Worm (Caenorhabditis elegans) whole organism, early embryonic: ENCODE measurements around the gene prp-21.
"Not testable (repeated sequence)": the region's sequence is repeated elsewhere in the genome, so short reads cannot be mapped to it uniquely, and the experiment has no call there.

Experiments used
- B0310.2 ChIP-seq: sonication (generic microtip); optimal IDR thresholded peaks from 2 replicates; lab custom pipeline; 2016; ENCODE audit warnings: mild to moderate bottlenecking, missing genetic modification characterization, missing compliant biosample characterization
- F13C5.2 ChIP-seq: sonication (generic microtip); optimal IDR thresholded peaks from 2 replicates; lab custom pipeline; 2017; ENCODE audit warnings: mild to moderate bottlenecking, missing genetic modification characterization, inconsistent platforms, missing compliant biosample characterization
- aly-1 ChIP-seq: sonication (generic microtip); optimal IDR thresholded peaks from 2 replicates; lab custom pipeline; 2016; ENCODE audit warnings: missing genetic modification characterization, missing compliant biosample characterization
- ama-1 ChIP-seq: fragments of 150-350 bp; optimal IDR thresholded peaks from 2 replicates; lab custom pipeline; 2014
- ceh-13 ChIP-seq: fragments of 200-800 bp; sonication (Bioruptor generic); optimal IDR thresholded peaks from 2 replicates; lab custom pipeline; 2018; ENCODE audit warnings: mild to moderate bottlenecking, missing genetic modification characterization, missing compliant biosample characterization
- ceh-36 ChIP-seq: sonication (generic microtip); optimal IDR thresholded peaks from 2 replicates; lab custom pipeline; 2016; ENCODE audit warnings: missing genetic modification characterization, inconsistent platforms, missing compliant biosample characterization
- ets-7 ChIP-seq: sonication (generic microtip); optimal IDR thresholded peaks from 2 replicates; lab custom pipeline; 2016; ENCODE audit warnings: missing genotype, missing genetic modification characterization, missing compliant biosample characterization
- flt-1 ChIP-seq: fragments of 200-800 bp; sonication (Bioruptor generic); IDR thresholded peaks from 2 replicates; pipeline ENCODE4 v1.3.6; 2022; ENCODE audit warnings: missing genetic modification characterization, missing compliant biosample characterization
- hmbx-1 ChIP-seq: sonication (generic microtip); optimal IDR thresholded peaks from 2 replicates; lab custom pipeline; 2016; ENCODE audit warnings: mild to moderate bottlenecking, missing genetic modification characterization, missing compliant biosample characterization
- hmg-4 ChIP-seq: fragments of 200-800 bp; sonication (Bioruptor generic); optimal IDR thresholded peaks from 2 replicates; lab custom pipeline; 2018; ENCODE audit warnings: mild to moderate bottlenecking, missing genetic modification characterization, missing compliant biosample characterization
- hnd-1 ChIP-seq: sonication (generic microtip); optimal IDR thresholded peaks from 2 replicates; lab custom pipeline; 2016; ENCODE audit warnings: missing genetic modification characterization, missing compliant biosample characterization
- pes-1 ChIP-seq: fragments of 200-800 bp; sonication (Bioruptor generic); IDR thresholded peaks from 2 replicates; pipeline ENCODE4 v1.3.6; 2022; ENCODE audit warnings: missing genetic modification reagents, missing genetic modification characterization, missing compliant biosample characterization
- scrt-1 ChIP-seq: fragments of 200-800 bp; sonication (Bioruptor generic); IDR thresholded peaks from 2 replicates; pipeline ENCODE4 v1.3.6; 2022; ENCODE audit warnings: missing genetic modification characterization, missing compliant biosample characterization
- sea-1 ChIP-seq: fragments of 200-800 bp; sonication (Bioruptor generic); conservative IDR thresholded peaks from 2 replicates; pipeline ENCODE4 v1.3.6; 2022; ENCODE audit warnings: missing genetic modification characterization, missing compliant biosample characterization
- tbx-11 ChIP-seq: fragments of 200-800 bp; sonication (Bioruptor generic); IDR thresholded peaks from 2 replicates; pipeline ENCODE4 v1.3.6; 2022; ENCODE audit warnings: missing genetic modification characterization, missing compliant biosample characterization
- tbx-37 ChIP-seq: fragments of 200-800 bp; sonication (Bioruptor generic); conservative IDR thresholded peaks from 2 replicates; pipeline ENCODE4 v1.3.6; 2022; ENCODE audit warnings: missing genetic modification reagents, missing genetic modification characterization, missing compliant biosample characterization
- tra-4 ChIP-seq: sonication (generic microtip); optimal IDR thresholded peaks from 2 replicates; lab custom pipeline; 2017; ENCODE audit warnings: missing genetic modification characterization, missing compliant biosample characterization

The prp-21 gene

DNA sequence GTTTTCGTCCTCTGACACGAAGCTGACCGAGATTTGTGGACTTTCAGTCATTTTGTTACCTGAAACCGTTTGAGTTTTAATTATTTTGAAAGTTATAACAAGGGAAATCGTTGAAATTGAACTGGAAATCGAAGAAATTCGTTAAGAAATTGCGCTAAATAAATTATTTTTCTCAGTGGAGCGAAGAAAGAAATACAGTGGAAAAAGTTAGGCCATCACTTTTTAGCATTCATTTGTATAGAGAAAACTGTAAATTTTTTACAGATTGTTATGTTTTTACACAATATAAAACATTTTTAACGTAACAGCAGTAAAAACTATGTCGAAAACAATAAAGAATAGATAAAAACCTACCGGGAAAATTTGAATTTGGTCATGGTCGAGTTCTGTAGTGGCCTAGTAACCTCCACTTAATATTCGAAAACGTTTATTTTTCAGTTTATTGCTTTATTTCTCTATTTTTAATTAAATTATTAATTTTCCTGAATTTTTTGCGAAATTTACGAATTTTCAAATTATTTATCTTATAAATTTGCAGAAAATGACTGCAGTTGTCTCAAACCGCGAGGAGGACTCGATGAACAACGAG is at the start of gene prp-21, which contains the start of gene gldi-1:
Gene prp-21 (plus strand): TSS at position 539 of the 589 bp plus-strand sequence.
Gene gldi-1 (minus strand): TSS at position 51 of the 589 bp plus-strand sequence.
- no peak for TF ChIP-seq ama-1 (lab: Kevin White, UChicago)
- TF ChIP-seq hmbx-1 (tag; lab: Kevin White, UChicago), result no peak

DNA sequence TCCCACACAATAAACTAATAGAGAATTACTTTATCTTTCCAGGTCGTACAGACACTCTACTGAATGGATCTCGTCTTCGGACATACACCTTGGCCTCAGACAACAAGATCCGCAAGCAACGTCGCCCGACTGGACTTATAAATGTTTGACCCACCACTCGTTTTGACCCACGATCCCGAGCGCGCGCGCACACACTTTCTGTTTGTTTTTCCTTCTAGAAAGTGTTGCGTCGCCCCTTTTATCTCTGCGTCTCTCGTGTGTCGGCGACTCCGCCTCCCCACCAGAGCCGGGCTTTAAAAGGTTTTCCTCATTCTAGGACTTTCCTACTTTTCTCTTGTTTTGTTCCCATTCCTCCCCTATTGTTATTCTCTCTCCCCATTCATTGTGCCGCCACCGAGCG is 47.4 kb upstream of the prp-21 start:
- TF ChIP-seq scrt-1, result no peak

DNA sequence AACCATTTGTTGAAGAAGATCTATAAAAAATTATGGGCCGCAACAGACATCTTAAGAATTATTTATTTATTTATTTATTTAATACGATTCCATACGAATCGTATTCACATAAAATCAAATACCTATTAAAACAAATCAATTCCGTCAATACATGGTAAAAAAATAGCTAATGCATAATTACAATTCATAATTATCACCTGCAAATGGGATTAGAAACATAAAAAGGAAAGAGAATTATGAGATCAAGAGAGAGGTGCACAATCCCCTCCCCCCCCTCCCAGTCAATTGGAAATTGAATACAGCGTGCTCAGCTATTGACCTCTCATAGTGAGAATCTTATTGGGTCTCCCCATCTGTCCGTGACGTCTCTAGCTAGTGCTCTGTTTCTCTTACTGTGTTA is 43.6 kb upstream of the prp-21 start, which contains the start of gene C24H12.1:
Gene C24H12.1 (plus strand): TSS at position 301 of the 400 bp plus-strand sequence.
- not testable (repeated sequence) for TF ChIP-seq scrt-1; ama-1 (lab: Kevin White, UChicago); sea-1 (GFP tag; lab: Robert Waterston, UW)

DNA sequence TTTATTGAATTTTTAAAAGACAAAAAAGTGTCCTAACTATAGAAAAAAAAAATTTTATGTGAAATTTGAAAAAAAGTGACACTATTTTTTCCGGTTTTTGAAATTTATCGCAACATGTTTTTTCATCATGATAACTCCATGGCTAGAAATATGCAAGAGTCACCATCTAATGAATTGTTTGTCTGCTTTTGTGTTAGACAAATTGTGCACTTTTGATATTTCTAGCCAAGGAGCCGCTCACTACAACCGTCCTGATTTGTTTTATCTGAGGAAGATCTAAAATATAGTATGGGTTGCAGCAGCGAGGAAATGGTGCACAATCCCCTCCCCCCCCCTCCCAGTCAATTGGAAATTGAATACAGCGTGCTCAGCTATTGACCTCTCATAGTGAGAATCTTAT is 30.0 kb upstream of the prp-21 start, which contains the start of gene W10D9.1:
Gene W10D9.1 (plus strand): TSS at position 301 of the 400 bp plus-strand sequence.
- TF ChIP-seq hnd-1 (tag; lab: Kevin White, UChicago); tra-4 (tag; lab: Kevin White, UChicago); hmg-4 (GFP tag; lab: Kevin White, UChicago): not testable (repeated sequence)

DNA sequence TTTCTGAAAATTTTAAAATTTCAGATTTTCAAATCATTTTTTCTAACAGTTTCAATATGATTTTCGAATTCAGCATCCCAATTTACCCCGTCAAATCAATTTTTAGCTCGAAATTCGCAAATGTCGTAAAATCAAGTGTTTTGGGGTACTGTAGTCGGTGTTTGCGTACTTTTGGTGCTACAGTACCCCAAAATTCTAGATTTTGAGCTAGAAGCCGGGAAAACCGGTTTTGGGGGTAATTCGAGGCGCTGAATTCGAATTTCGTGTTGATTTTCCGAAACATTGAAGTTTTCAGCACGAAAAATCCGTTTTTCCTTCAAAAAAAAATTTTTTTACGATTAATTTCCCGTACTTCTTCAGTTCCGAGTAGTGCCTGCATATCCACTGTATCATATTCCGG is 28.3 kb upstream of the prp-21 start:
- no peak for TF ChIP-seq hmbx-1 (tag; lab: Kevin White, UChicago)
- no peak for TF ChIP-seq flt-1 (GFP tag; lab: Robert Waterston, UW)
- no peak for TF ChIP-seq hmg-4 (GFP tag; lab: Kevin White, UChicago)
- no peak for TF ChIP-seq B0310.2 (tag; lab: Kevin White, UChicago)
- no peak for TF ChIP-seq ama-1 (lab: Kevin White, UChicago)
- no peak for TF ChIP-seq ets-7 (tag; lab: Kevin White, UChicago)
- TF ChIP-seq tbx-11 (GFP tag; lab: Robert Waterston, UW), result no peak
- TF ChIP-seq tra-4 (tag; lab: Kevin White, UChicago), result no peak

DNA sequence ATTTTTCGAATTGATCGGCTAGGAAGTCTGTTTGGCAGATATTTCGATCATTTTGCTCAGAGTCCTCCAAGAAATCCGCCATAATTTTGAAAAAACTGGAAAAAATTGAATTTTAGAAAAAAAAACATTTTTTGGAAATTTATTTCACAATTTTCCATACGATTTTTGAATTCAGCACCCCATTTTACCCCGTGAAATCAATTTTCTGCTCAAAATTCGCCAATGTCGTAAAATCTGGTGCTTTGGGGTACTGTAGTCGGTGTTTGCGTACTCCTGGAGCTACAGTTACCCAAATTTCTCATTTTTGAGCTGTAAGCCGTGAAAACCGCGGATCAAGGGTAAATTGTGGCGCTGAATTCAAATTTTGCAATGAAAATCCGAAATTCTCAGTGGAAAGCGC is 26.9 kb upstream of the prp-21 start, which contains the start of gene gvd-1:
Gene gvd-1 (minus strand): TSS at position 101 of the 400 bp plus-strand sequence.
- no peak for TF ChIP-seq sea-1 (GFP tag; lab: Robert Waterston, UW)
- TF ChIP-seq scrt-1, result no peak

DNA sequence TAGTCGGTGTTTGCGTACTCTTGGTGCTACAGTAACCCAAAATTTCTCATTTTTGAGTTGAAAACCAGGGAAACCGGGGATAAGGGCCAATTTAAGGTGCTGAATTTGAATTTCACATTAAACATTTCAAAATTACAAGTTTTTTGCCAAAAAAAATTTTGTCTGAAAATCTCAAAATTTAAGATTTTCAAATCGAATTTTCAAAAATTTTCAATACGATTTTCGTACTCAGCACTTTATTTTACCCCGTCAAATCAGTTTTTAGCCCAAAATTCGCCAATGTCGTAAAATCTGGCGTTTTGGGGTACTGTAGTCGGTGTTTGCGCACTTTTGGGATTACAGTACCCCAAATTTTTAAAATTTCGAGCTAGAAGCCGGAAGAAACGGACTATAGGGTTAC is 23.8 kb upstream of the prp-21 start, which contains the start of gene W10D9.3:
Gene W10D9.3 (minus strand): TSS at position 101 of the 400 bp plus-strand sequence.
- TF ChIP-seq hmg-4 (GFP tag; lab: Kevin White, UChicago) (no peak), tbx-11 (GFP tag; lab: Robert Waterston, UW) (no peak), flt-1 (GFP tag; lab: Robert Waterston, UW) (no peak), scrt-1 (no peak), aly-1 (tag; lab: Kevin White, UChicago) (no peak), sea-1 (GFP tag; lab: Robert Waterston, UW) (no peak), tbx-37 (GFP tag; lab: Robert Waterston, UW) (no peak), F13C5.2 (tag; lab: Kevin White, UChicago) (no peak), tra-4 (tag; lab: Kevin White, UChicago) (no peak), hmbx-1 (tag; lab: Kevin White, UChicago) (no peak)

DNA sequence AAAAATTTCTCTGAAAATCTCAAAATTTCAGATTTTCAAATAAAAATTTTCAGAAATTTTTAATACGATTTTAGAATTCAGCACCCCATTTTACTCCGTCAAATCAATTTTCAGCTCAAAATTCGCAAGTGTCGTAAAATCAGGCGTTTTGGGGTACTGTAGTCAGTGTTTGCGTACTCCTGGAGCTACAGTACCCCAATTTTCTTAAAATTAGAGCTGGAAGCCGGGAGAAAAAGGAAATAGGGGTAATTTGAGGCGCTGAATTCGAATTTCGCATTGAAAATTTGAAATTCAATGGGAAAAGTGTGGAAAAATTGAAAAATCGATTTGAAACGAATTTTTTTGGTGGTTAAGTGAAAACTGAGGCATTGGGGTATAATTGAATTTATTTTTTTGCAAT is 23.4 kb upstream of the prp-21 start:
- TF ChIP-seq aly-1 (tag; lab: Kevin White, UChicago), result no peak
- no peak for TF ChIP-seq ceh-36
- no peak for TF ChIP-seq hmbx-1 (tag; lab: Kevin White, UChicago)
- no peak for TF ChIP-seq sea-1 (GFP tag; lab: Robert Waterston, UW)
- no peak for TF ChIP-seq F13C5.2 (tag; lab: Kevin White, UChicago)
- no peak for TF ChIP-seq ama-1 (lab: Kevin White, UChicago)
- no peak for TF ChIP-seq flt-1 (GFP tag; lab: Robert Waterston, UW)
- TF ChIP-seq ceh-13 (GFP tag; lab: Kevin White, UChicago), result no peak
- no peak for TF ChIP-seq B0310.2 (tag; lab: Kevin White, UChicago)
- no peak for TF ChIP-seq scrt-1
- no peak for TF ChIP-seq hnd-1 (tag; lab: Kevin White, UChicago)
- no peak for TF ChIP-seq pes-1 (GFP tag; lab: Robert Waterston, UW)
- no peak for TF ChIP-seq tbx-37 (GFP tag; lab: Robert Waterston, UW)

DNA sequence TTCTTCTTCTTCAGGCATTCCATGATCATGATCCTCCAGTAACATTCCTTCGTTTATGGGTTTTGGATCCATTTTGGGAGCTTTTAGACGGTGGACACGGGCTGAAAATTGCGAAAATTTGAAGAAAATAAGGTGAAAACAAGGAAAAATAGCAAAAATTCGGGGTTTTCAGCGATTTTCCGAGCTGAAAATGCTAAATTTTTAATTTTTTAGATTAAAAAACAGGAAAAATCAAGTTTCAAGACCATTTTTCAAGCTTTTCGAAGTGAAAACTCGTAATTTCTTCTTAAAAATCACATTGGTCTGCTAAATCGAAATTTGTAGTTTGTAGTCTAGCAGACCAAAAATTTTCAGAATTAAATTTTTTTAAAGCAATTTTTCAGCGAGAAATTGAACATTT is 17.4 kb upstream of the prp-21 start, which contains the start of gene nfyb-1:
Gene nfyb-1 (minus strand): TSS at position 101 of the 400 bp plus-strand sequence.
- no peak for TF ChIP-seq hmbx-1 (tag; lab: Kevin White, UChicago)
- no peak for TF ChIP-seq sea-1 (GFP tag; lab: Robert Waterston, UW)
- no peak for TF ChIP-seq tra-4 (tag; lab: Kevin White, UChicago)
- no peak for TF ChIP-seq flt-1 (GFP tag; lab: Robert Waterston, UW)
- TF ChIP-seq hnd-1 (tag; lab: Kevin White, UChicago), result no peak
- TF ChIP-seq F13C5.2 (tag; lab: Kevin White, UChicago), result no peak
- no peak for TF ChIP-seq scrt-1
- no peak for TF ChIP-seq ceh-36
- no peak for TF ChIP-seq tbx-11 (GFP tag; lab: Robert Waterston, UW)
- TF ChIP-seq ama-1 (lab: Kevin White, UChicago), result no peak
- TF ChIP-seq hmg-4 (GFP tag; lab: Kevin White, UChicago), result no peak
- TF ChIP-seq pes-1 (GFP tag; lab: Robert Waterston, UW), result no peak
